Worm (Caenorhabditis elegans) whole organism, L1 larva: ENCODE results near the gene srxa-15.

Experiments
- nhr-47 ChIP-seq: sonication (generic microtip); optimal IDR thresholded peaks from 2 replicates; lab custom pipeline; 2016; ENCODE audit warnings: mild to moderate bottlenecking, missing genetic modification characterization, moderate library complexity, missing compliant biosample characterization
- unc-62 ChIP-seq: fragments of 150-350 bp; optimal IDR thresholded peaks from 2 replicates; lab custom pipeline; 2014; ENCODE audit warnings: missing biosample characterization, missing genetic modification reagents, missing genetic modification characterization

DNA sequence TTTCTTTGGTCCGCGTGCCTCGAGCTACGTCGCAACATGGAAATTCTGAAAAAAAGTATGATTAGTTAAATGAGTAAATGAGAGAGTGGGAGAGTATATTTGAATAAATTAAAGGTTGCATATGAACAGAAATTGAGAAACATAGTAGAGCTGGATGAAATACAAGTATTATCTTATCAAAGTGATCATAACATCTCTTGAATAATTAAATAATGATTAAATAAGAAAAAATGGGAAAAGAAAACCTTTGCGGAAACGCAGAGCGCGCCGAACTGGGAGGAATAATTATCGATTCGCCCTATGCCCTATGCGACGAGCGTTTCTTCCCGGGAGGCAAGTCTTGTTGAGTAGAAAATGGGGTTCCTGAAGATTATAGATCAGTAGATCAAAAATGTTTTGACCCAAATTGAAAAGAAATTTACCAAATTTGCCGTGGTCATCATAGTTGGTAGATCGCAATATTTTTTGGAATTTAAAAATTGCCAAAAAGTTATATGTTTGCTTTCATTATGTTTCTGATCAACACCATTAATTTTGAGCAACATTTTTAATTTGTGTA is 47.6 kb downstream of the srxa-15 start, which contains the start of gene F53F8.3:
- TF ChIP-seq unc-62 (GFP tag; lab: Kevin White, UChicago), result no peak
- TF ChIP-seq nhr-47 (tag; lab: Kevin White, UChicago), result no peak
